Worm (Caenorhabditis elegans): ENCODE results near the gene mkk-4.

- no peak for TF ChIP-seq mls-2 (tag; optimal IDR thresholded peaks at IDR 0.05)
- TF ChIP-seq snpc-4 (tag; optimal IDR thresholded peaks at IDR 0.05), result no peak
- no peak for TF ChIP-seq mep-1 (tag; optimal IDR thresholded peaks at IDR 0.05)
- TF ChIP-seq pha-4 (tag; optimal IDR thresholded peaks at IDR 0.05), result no peak
- no peak for TF ChIP-seq elt-3 (tag; optimal IDR thresholded peaks at IDR 0.05)
- no peak for TF ChIP-seq unc-62 (GFP tag; optimal IDR thresholded peaks at IDR 0.05)
- TF ChIP-seq flh-1 (GFP tag; optimal IDR thresholded peaks at IDR 0.05), result no peak
- TF ChIP-seq ztf-11 (tag; optimal IDR thresholded peaks at IDR 0.05), result no peak
- TF ChIP-seq ces-1 (GFP tag; optimal IDR thresholded peaks at IDR 0.05), result no peak
Observed at ce11 chrX:10022016-10022415, 5.6 kb upstream of the mkk-4 start, which contains the start of gene F42G10.1.

All from whole organism, mixed stage, embryonic.